Worm (Caenorhabditis elegans): ENCODE measurements around the gene nhr-104.

Gene nhr-104

ce11 chrIV:4748408-4749105 is 39.9 kb downstream of the nhr-104 start, which contains the start of gene cyc-2.1 (continued):
- TF ChIP-seq elt-1 (tag; optimal IDR thresholded peaks at IDR 0.05) (no peak), tbx-2 (tag; optimal IDR thresholded peaks at IDR 0.05) (no peak), ceh-82 (tag; optimal IDR thresholded peaks at IDR 0.05) (no peak)

ce11 chrIV:4747553-4747952 is 40.9 kb downstream of the nhr-104 start, which contains the start of gene tctn-1:
TSS of gene tctn-1 (minus strand) at chrIV:4747832.
- TF ChIP-seq pqm-1 (tag; optimal IDR thresholded peaks at IDR 0.05), result no peak
- TF ChIP-seq nfya-1 (tag; optimal IDR thresholded peaks at IDR 0.05; ENCODE audit: insufficient read depth), result peak; percentile 24
- no peak for TF ChIP-seq ceh-82 (tag; optimal IDR thresholded peaks at IDR 0.05)
- no peak for TF ChIP-seq mdl-1 (tag; optimal IDR thresholded peaks at IDR 0.05)
- no peak for TF ChIP-seq snpc-4 (tag; optimal IDR thresholded peaks at IDR 0.05)
- TF ChIP-seq jun-1 (tag; optimal IDR thresholded peaks at IDR 0.05), result no peak
- TF ChIP-seq fos-1 (tag; optimal IDR thresholded peaks at IDR 0.05), result no peak
- TF ChIP-seq nhr-25 (tag; optimal IDR thresholded peaks at IDR 0.05), result no peak
- no peak for TF ChIP-seq nhr-23 (tag; optimal IDR thresholded peaks at IDR 0.05)
- no peak for TF ChIP-seq zag-1 (tag; optimal IDR thresholded peaks at IDR 0.05)
- TF ChIP-seq fkh-2 (tag; optimal IDR thresholded peaks at IDR 0.05), result no peak
- TF ChIP-seq lin-15B (tag; optimal IDR thresholded peaks at IDR 0.05), result peak; percentile 16
- no peak for TF ChIP-seq unc-62 (GFP tag; optimal IDR thresholded peaks at IDR 0.05)
- TF ChIP-seq fkh-10 (GFP tag; optimal IDR thresholded peaks at IDR 0.05), result no peak
- no peak for TF ChIP-seq unc-39 (tag; optimal IDR thresholded peaks at IDR 0.05)
- TF ChIP-seq daf-12 (tag; optimal IDR thresholded peaks at IDR 0.05), result no peak
- TF ChIP-seq nhr-67 (tag; optimal IDR thresholded peaks at IDR 0.05), result no peak
- TF ChIP-seq lin-39 (tag; optimal IDR thresholded peaks at IDR 0.05), result no peak
- TF ChIP-seq ama-1 (optimal IDR thresholded peaks at IDR 0.05), result peak; percentile 65
- TF ChIP-seq nhr-28 (tag; optimal IDR thresholded peaks at IDR 0.05), result no peak
- TF ChIP-seq elt-3 (tag; optimal IDR thresholded peaks at IDR 0.05), result no peak
- no peak for TF ChIP-seq ceh-16 (tag; optimal IDR thresholded peaks at IDR 0.05)
- TF ChIP-seq nhr-11 (tag; optimal IDR thresholded peaks at IDR 0.05), result no peak
- TF ChIP-seq pha-4 (tag; optimal IDR thresholded peaks at IDR 0.05), result no peak
- no peak for TF ChIP-seq tbx-2 (tag; optimal IDR thresholded peaks at IDR 0.05)
- TF ChIP-seq nhr-77 (tag; optimal IDR thresholded peaks at IDR 0.05), result no peak
- no peak for TF ChIP-seq nhr-12 (tag; optimal IDR thresholded peaks at IDR 0.05)
- TF ChIP-seq R02D3.7 (tag; optimal IDR thresholded peaks at IDR 0.05), result peak; percentile 36
- TF ChIP-seq sea-2 (GFP tag; optimal IDR thresholded peaks at IDR 0.05), result no peak
- TF ChIP-seq ceh-9 (tag; optimal IDR thresholded peaks at IDR 0.05), result no peak
- TF ChIP-seq mml-1 (tag; optimal IDR thresholded peaks at IDR 0.05), result no peak
- TF ChIP-seq skn-1 (tag; optimal IDR thresholded peaks at IDR 0.05), result no peak
- TF ChIP-seq egl-27 (tag; optimal IDR thresholded peaks at IDR 0.05), result no peak
- TF ChIP-seq nhr-43 (tag; optimal IDR thresholded peaks at IDR 0.05; ENCODE audit: poor library complexity, severe bottlenecking), result no peak
- TF ChIP-seq elt-1 (tag; optimal IDR thresholded peaks at IDR 0.05), result no peak

- TF ChIP-seq mdl-1 (tag; optimal IDR thresholded peaks at IDR 0.05), result no peak
- TF ChIP-seq skn-1 (tag; optimal IDR thresholded peaks at IDR 0.05), result peak; percentile 52
- TF ChIP-seq zag-1 (tag; optimal IDR thresholded peaks at IDR 0.05), result no peak
- no peak for TF ChIP-seq elt-1 (tag; optimal IDR thresholded peaks at IDR 0.05)
- TF ChIP-seq nhr-76 (tag; optimal IDR thresholded peaks at IDR 0.05), result no peak
- TF ChIP-seq R02D3.7 (tag; optimal IDR thresholded peaks at IDR 0.05), result peak; percentile 73
- TF ChIP-seq nhr-12 (tag; optimal IDR thresholded peaks at IDR 0.05), result no peak
- peak; percentile 57 for TF ChIP-seq ceh-28 (tag; optimal IDR thresholded peaks at IDR 0.05)
- no peak for TF ChIP-seq nhr-11 (tag; optimal IDR thresholded peaks at IDR 0.05)
- TF ChIP-seq nhr-237 (tag; optimal IDR thresholded peaks at IDR 0.05), result no peak
- TF ChIP-seq nhr-23 (tag; optimal IDR thresholded peaks at IDR 0.05), result peak; percentile 66
- TF ChIP-seq ceh-82 (tag; optimal IDR thresholded peaks at IDR 0.05), result no peak
- no peak for TF ChIP-seq nhr-77 (tag; optimal IDR thresholded peaks at IDR 0.05)
- TF ChIP-seq unc-39 (tag; optimal IDR thresholded peaks at IDR 0.05), result no peak
- TF ChIP-seq pqm-1 (tag; optimal IDR thresholded peaks at IDR 0.05), result no peak
- TF ChIP-seq lin-39 (tag; optimal IDR thresholded peaks at IDR 0.05), result no peak
- no peak for TF ChIP-seq ceh-16 (tag; optimal IDR thresholded peaks at IDR 0.05)
- no peak for TF ChIP-seq ceh-9 (tag; optimal IDR thresholded peaks at IDR 0.05)
- TF ChIP-seq nhr-43 (tag; optimal IDR thresholded peaks at IDR 0.05; ENCODE audit: poor library complexity, severe bottlenecking), result peak; percentile 75
- no peak for TF ChIP-seq mml-1 (tag; optimal IDR thresholded peaks at IDR 0.05)
- no peak for TF ChIP-seq ztf-4 (tag; optimal IDR thresholded peaks at IDR 0.05)
- peak; percentile 81 for TF ChIP-seq nfya-1 (tag; optimal IDR thresholded peaks at IDR 0.05; ENCODE audit: insufficient read depth)
- no peak for TF ChIP-seq fkh-10 (GFP tag; optimal IDR thresholded peaks at IDR 0.05)
- no peak for TF ChIP-seq egl-5 (tag; optimal IDR thresholded peaks at IDR 0.05)
- TF ChIP-seq daf-12 (tag; optimal IDR thresholded peaks at IDR 0.05), result no peak
- TF ChIP-seq nhr-28 (tag; optimal IDR thresholded peaks at IDR 0.05), result no peak
- TF ChIP-seq aly-2 (tag; optimal IDR thresholded peaks at IDR 0.05), result no peak
- TF ChIP-seq elt-2 (tag; optimal IDR thresholded peaks at IDR 0.05), result peak; percentile 25
- TF ChIP-seq eor-1 (tag; optimal IDR thresholded peaks at IDR 0.05), result no peak
- no peak for TF ChIP-seq ztf-11 (tag; optimal IDR thresholded peaks at IDR 0.05)
- no peak for TF ChIP-seq nhr-67 (tag; optimal IDR thresholded peaks at IDR 0.05)
- TF ChIP-seq fos-1 (tag; optimal IDR thresholded peaks at IDR 0.05), result no peak
- TF ChIP-seq nhr-25 (tag; optimal IDR thresholded peaks at IDR 0.05), result peak; percentile 13
- peak; percentile 45 for TF ChIP-seq hmg-11 (tag; optimal IDR thresholded peaks at IDR 0.05)
- no peak for TF ChIP-seq ama-1 (optimal IDR thresholded peaks at IDR 0.05)
- TF ChIP-seq elt-3 (tag; optimal IDR thresholded peaks at IDR 0.05), result no peak
- no peak for TF ChIP-seq unc-62 (GFP tag; optimal IDR thresholded peaks at IDR 0.05)
- TF ChIP-seq lin-15B (tag; optimal IDR thresholded peaks at IDR 0.05), result peak; percentile 76
- no peak for TF ChIP-seq egl-27 (tag; optimal IDR thresholded peaks at IDR 0.05)
Measured at ce11 chrIV:4745422-4745821, 43.1 kb downstream of the nhr-104 start, which contains the start of gene timm-17B.1. TSS of gene timm-17B.1 (minus strand) at chrIV:4745492.
